Worm (Caenorhabditis elegans): ENCODE data around the gene zipt-17.

zipt-17 gene

ce11 chrIV:17332261-17332660 is 34.9 kb downstream of the zipt-17 start, which contains the start of gene C49C3.7:
TSS of gene C49C3.7 (plus strand) at chrIV:17332561.
- TF ChIP-seq tbx-7 (tag; optimal IDR thresholded peaks at IDR 0.05) (no peak), odd-2 (tag; optimal IDR thresholded peaks at IDR 0.05) (no peak), ceh-45 (GFP tag; IDR thresholded peaks at IDR 0.05) (no peak), ets-4 (tag; optimal IDR thresholded peaks at IDR 0.05) (no peak)

ce11 chrIV:17331100-17331577 is 36.1 kb downstream of the zipt-17 start, which contains the start of gene C49C3.6:
TSS of gene C49C3.6 (plus strand) at chrIV:17331527.
- TF ChIP-seq unc-42 (tag; optimal IDR thresholded peaks at IDR 0.05) (peak; percentile 62), ceh-18 (tag; optimal IDR thresholded peaks at IDR 0.05) (no peak), K09A11.1 (tag; optimal IDR thresholded peaks at IDR 0.05; ENCODE audit: insufficient read depth) (no peak)

ce11 chrIV:17328834-17329233 is 38.4 kb downstream of the zipt-17 start, which contains the start of gene ceh-88:
TSS of gene ceh-88 (plus strand) at chrIV:17329188.
- TF ChIP-seq pha-2 (tag; optimal IDR thresholded peaks at IDR 0.05) (no peak), hlh-6 (tag; optimal IDR thresholded peaks at IDR 0.05) (no peak), ceh-48 (tag; optimal IDR thresholded peaks at IDR 0.05) (peak; percentile 88), fkh-10 (GFP tag; optimal IDR thresholded peaks at IDR 0.05) (no peak), Y22D7AL.16 (tag; optimal IDR thresholded peaks at IDR 0.05) (no peak), pqm-1 (tag; optimal IDR thresholded peaks at IDR 0.05) (no peak), mec-3 (tag; optimal IDR thresholded peaks at IDR 0.05; ENCODE audit: borderline replicate concordance) (no peak), eyg-1 (tag; optimal IDR thresholded peaks at IDR 0.05) (no peak), C08G9.2 (tag; optimal IDR thresholded peaks at IDR 0.05) (no peak), nhr-11 (tag; optimal IDR thresholded peaks at IDR 0.05) (no peak), ama-1 (optimal IDR thresholded peaks at IDR 0.05) (no peak), ceh-31 (tag; optimal IDR thresholded peaks at IDR 0.05) (peak; percentile 3), ceh-6 (GFP tag; optimal IDR thresholded peaks at IDR 0.05) (no peak), ceh-30 (tag; optimal IDR thresholded peaks at IDR 0.05) (no peak), fkh-6 (tag; optimal IDR thresholded peaks at IDR 0.05) (no peak), hlh-15 (tag; optimal IDR thresholded peaks at IDR 0.05) (no peak), unc-42 (tag; optimal IDR thresholded peaks at IDR 0.05) (peak; percentile 73), pha-4 (tag; optimal IDR thresholded peaks at IDR 0.05) (no peak)

- TF ChIP-seq sdc-2 (tag; optimal IDR thresholded peaks at IDR 0.05) (no peak), unc-86 (tag; optimal IDR thresholded peaks at IDR 0.05) (no peak), hlh-6 (tag; optimal IDR thresholded peaks at IDR 0.05) (no peak), syd-9 (tag; optimal IDR thresholded peaks at IDR 0.05) (no peak), ceh-19 (GFP tag; optimal IDR thresholded peaks at IDR 0.05) (no peak), ztf-16 (tag; optimal IDR thresholded peaks at IDR 0.05) (no peak), unc-42 (tag; optimal IDR thresholded peaks at IDR 0.05) (no peak), T23F11.4 (GFP tag; optimal IDR thresholded peaks at IDR 0.05) (no peak), F13H6.1 (tag; optimal IDR thresholded peaks at IDR 0.05) (no peak), dve-1 (tag; optimal IDR thresholded peaks at IDR 0.05) (no peak), ceh-22 (tag; optimal IDR thresholded peaks at IDR 0.05) (no peak), madf-2 (tag; optimal IDR thresholded peaks at IDR 0.05) (no peak), ceh-34 (tag; optimal IDR thresholded peaks at IDR 0.05) (no peak), fkh-10 (GFP tag; optimal IDR thresholded peaks at IDR 0.05) (no peak), elt-4 (tag; optimal IDR thresholded peaks at IDR 0.05) (no peak), dmd-4 (tag; optimal IDR thresholded peaks at IDR 0.05; ENCODE audit: borderline replicate concordance) (no peak)
Measured at ce11 chrIV:17320445-17320844, 46.7 kb downstream of the zipt-17 start, which contains the start of gene C49C3.4. TSS of gene C49C3.4 (plus strand) at chrIV:17320795.

ce11 chrIV:17316398-17316797 is 50.8 kb downstream of the zipt-17 start, which contains the start of gene C49C3.20:
TSS of gene C49C3.20 (minus strand) at chrIV:17316498.
- TF ChIP-seq elt-4 (tag; optimal IDR thresholded peaks at IDR 0.05) = no peak
- TF ChIP-seq hlh-15 (tag; optimal IDR thresholded peaks at IDR 0.05) = no peak
- TF ChIP-seq dmd-4 (tag; optimal IDR thresholded peaks at IDR 0.05; ENCODE audit: borderline replicate concordance) = no peak
- TF ChIP-seq unc-42 (tag; optimal IDR thresholded peaks at IDR 0.05) = no peak
- no peak for TF ChIP-seq gmeb-2 (tag; optimal IDR thresholded peaks at IDR 0.05)
- TF ChIP-seq fkh-10 (GFP tag; optimal IDR thresholded peaks at IDR 0.05) = no peak
- TF ChIP-seq sdc-2 (tag; optimal IDR thresholded peaks at IDR 0.05) = no peak
- no peak for TF ChIP-seq pqm-1 (tag; optimal IDR thresholded peaks at IDR 0.05)
- TF ChIP-seq hlh-8 (tag; optimal IDR thresholded peaks at IDR 0.05) = no peak
